Worm (Caenorhabditis elegans) whole organism, L1 larva: ENCODE results near the gene apl-1.

Source experiments
- C16A3.4 ChIP-seq: fragments of 150-350 bp; optimal IDR thresholded peaks from 2 replicates; lab custom pipeline; 2014; ENCODE audit warnings: missing biosample characterization, missing genetic modification characterization
- F16B12.6 ChIP-seq: fragments of 150-350 bp; optimal IDR thresholded peaks from 2 replicates; lab custom pipeline; 2014; ENCODE audit warnings: missing biosample characterization, missing genetic modification characterization
- aha-1 ChIP-seq: fragments of 150-350 bp; optimal IDR thresholded peaks from 2 replicates; lab custom pipeline; 2014; ENCODE audit warnings: missing biosample characterization, missing genetic modification characterization
- aly-2 ChIP-seq: fragments of 150-350 bp; optimal IDR thresholded peaks from 2 replicates; lab custom pipeline; 2014; ENCODE audit warnings: missing biosample characterization, missing genetic modification characterization
- blmp-1 ChIP-seq: fragments of 150-350 bp; optimal IDR thresholded peaks from 2 replicates; lab custom pipeline; 2014; ENCODE audit warnings: missing biosample characterization, missing genetic modification characterization
- ceh-63 ChIP-seq: fragments of 200-800 bp; sonication (Bioruptor generic); optimal IDR thresholded peaks from 2 replicates; lab custom pipeline; 2018; ENCODE audit warnings: mild to moderate bottlenecking, missing genetic modification characterization, missing compliant biosample characterization
- ceh-82 ChIP-seq, 3 experiments: fragments of 150-350 bp in 1 of 3; sonication (generic microtip) in 2 of 3; optimal IDR thresholded peaks; 2 replicates each; lab custom pipeline; 2014 to 2017; ENCODE audit warnings: missing biosample characterization in 3 of 3, missing genetic modification characterization in 3 of 3
- ceh-88 ChIP-seq: fragments of 200-800 bp; sonication (Bioruptor generic); IDR thresholded peaks from 2 replicates; pipeline ENCODE4 v1.3.6; 2022; ENCODE audit warnings: missing genetic modification characterization, missing compliant biosample characterization
- ceh-90 ChIP-seq: sonication (generic microtip); optimal IDR thresholded peaks from 2 replicates; lab custom pipeline; 2016; ENCODE audit warnings: missing genetic modification characterization, missing compliant biosample characterization
- ces-1 ChIP-seq: fragments of 150-350 bp; optimal IDR thresholded peaks from 2 replicates; lab custom pipeline; 2014; ENCODE audit warnings: missing biosample characterization, missing genetic modification reagents, missing genetic modification characterization
- dpl-1 ChIP-seq, 3 experiments: fragments of 150-350 bp in 2 of 3; sonication (generic microtip) in 1 of 3; optimal IDR thresholded peaks; 2 replicates each; lab custom pipeline; 2014 to 2017; ENCODE audit warnings: missing biosample characterization in 3 of 3, missing genetic modification characterization in 3 of 3, missing genetic modification reagents in 3 of 3
- dsc-1 ChIP-seq: sonication (generic microtip); optimal IDR thresholded peaks from 2 replicates; lab custom pipeline; 2016; ENCODE audit warnings: mild to moderate bottlenecking, missing genetic modification characterization, missing compliant biosample characterization
- efl-1 ChIP-seq, 4 experiments: fragments of 150-350 bp; optimal IDR thresholded peaks in 3 of 4; peaks in 1 of 4; 1 replicate in 1 of 4; 2 replicates in 3 of 4; lab custom pipeline; 2014; ENCODE audit warnings: missing biosample characterization in 2 of 4, missing genetic modification characterization in 2 of 4, missing genetic modification reagents in 2 of 4
- egl-13 ChIP-seq: sonication (generic microtip); optimal IDR thresholded peaks from 2 replicates; lab custom pipeline; 2016; ENCODE audit warnings: missing genotype, missing genetic modification reagents, missing genetic modification characterization, missing compliant biosample characterization
- elt-2 ChIP-seq: sonication (generic microtip); optimal IDR thresholded peaks from 2 replicates; lab custom pipeline; 2016; ENCODE audit warnings: missing genetic modification characterization, mild to moderate bottlenecking, inconsistent platforms, missing compliant biosample characterization, missing genetic modification reagents
- elt-3 ChIP-seq, 6 experiments: fragments of 150-350 bp in 1 of 6; sonication (generic microtip); optimal IDR thresholded peaks; 2 replicates each; lab custom pipeline; 2017 to 2018; ENCODE audit warnings: missing biosample characterization in 6 of 6, missing genetic modification characterization in 6 of 6, inconsistent platforms in 1 of 6
- ets-5 ChIP-seq: fragments of 200-800 bp; sonication (Bioruptor generic); IDR thresholded peaks from 2 replicates; pipeline ENCODE4 v1.3.6; 2022; ENCODE audit warnings: missing genetic modification characterization, missing compliant biosample characterization
- fkh-10 ChIP-seq: sonication (generic microtip); optimal IDR thresholded peaks from 2 replicates; lab custom pipeline; 2017; ENCODE audit warnings: missing biosample characterization, missing genetic modification reagents, missing genetic modification characterization
- fkh-8 ChIP-seq: sonication (generic microtip); optimal IDR thresholded peaks from 2 replicates; lab custom pipeline; 2016; ENCODE audit warnings: mild to moderate bottlenecking, missing genetic modification characterization, missing compliant biosample characterization
- hpl-2 ChIP-seq: fragments of 150-350 bp; optimal IDR thresholded peaks from 2 replicates; lab custom pipeline; 2014; ENCODE audit warnings: missing biosample characterization, missing genetic modification reagents, missing genetic modification characterization
- jun-1 ChIP-seq: fragments of 150-350 bp; optimal IDR thresholded peaks from 2 replicates; lab custom pipeline; 2014; ENCODE audit warnings: missing biosample characterization, missing genetic modification reagents, missing genetic modification characterization
- lin-14 ChIP-seq: fragments of 200-800 bp; sonication (Bioruptor generic); optimal IDR thresholded peaks from 2 replicates; lab custom pipeline; 2018; ENCODE audit warnings: mild to moderate bottlenecking, missing genetic modification characterization, moderate library complexity, missing compliant biosample characterization
- lin-35 ChIP-seq, 2 experiments: fragments of 150-350 bp; optimal IDR thresholded peaks; 2 replicates each; lab custom pipeline; 2014; ENCODE audit warnings: missing biosample characterization in 2 of 2, missing genetic modification characterization in 2 of 2, missing genetic modification reagents in 2 of 2
- lir-3 ChIP-seq: sonication (generic microtip); optimal IDR thresholded peaks from 2 replicates; lab custom pipeline; 2016; ENCODE audit warnings: mild to moderate bottlenecking, missing genetic modification characterization, moderate library complexity, missing compliant biosample characterization; ENCODE audit not compliant: poor library complexity
- lsy-2 ChIP-seq, 2 experiments: fragments of 150-350 bp; optimal IDR thresholded peaks; 2 replicates each; lab custom pipeline; 2014; ENCODE audit warnings: missing biosample characterization in 2 of 2, missing genetic modification characterization in 2 of 2
- nhr-11 ChIP-seq: fragments of 150-350 bp; optimal IDR thresholded peaks from 2 replicates; lab custom pipeline; 2014; ENCODE audit warnings: missing biosample characterization, missing genetic modification characterization
- nhr-12 ChIP-seq: sonication (generic microtip); optimal IDR thresholded peaks from 2 replicates; lab custom pipeline; 2017; ENCODE audit warnings: missing biosample characterization, missing genetic modification characterization
- nhr-19 ChIP-seq: fragments of 200-800 bp; sonication (Bioruptor generic); conservative IDR thresholded peaks from 2 replicates; pipeline ENCODE4 v1.3.6; 2022; ENCODE audit warnings: missing genetic modification characterization, missing compliant biosample characterization
- nhr-237 ChIP-seq: fragments of 150-350 bp; optimal IDR thresholded peaks from 2 replicates; lab custom pipeline; 2014; ENCODE audit warnings: missing biosample characterization, missing genetic modification characterization
- nhr-47 ChIP-seq: sonication (generic microtip); optimal IDR thresholded peaks from 2 replicates; lab custom pipeline; 2016; ENCODE audit warnings: mild to moderate bottlenecking, missing genetic modification characterization, moderate library complexity, missing compliant biosample characterization
- nhr-71 ChIP-seq: sonication (generic microtip); optimal IDR thresholded peaks from 2 replicates; lab custom pipeline; 2016; ENCODE audit warnings: mild to moderate bottlenecking, missing genetic modification characterization, moderate library complexity, missing compliant biosample characterization
- nhr-76 ChIP-seq: sonication (generic microtip); optimal IDR thresholded peaks from 2 replicates; lab custom pipeline; 2017; ENCODE audit warnings: missing biosample characterization, missing genetic modification characterization
- nhr-84 ChIP-seq: sonication (generic microtip); optimal IDR thresholded peaks from 2 replicates; lab custom pipeline; 2017; ENCODE audit warnings: missing biosample characterization, missing genetic modification characterization
- nhr-90 ChIP-seq: sonication (generic microtip); optimal IDR thresholded peaks from 2 replicates; lab custom pipeline; 2016; ENCODE audit warnings: mild to moderate bottlenecking, missing genetic modification characterization, missing compliant biosample characterization; ENCODE audit not compliant: poor library complexity
- pag-3 ChIP-seq: sonication (generic microtip); optimal IDR thresholded peaks from 2 replicates; lab custom pipeline; 2017; ENCODE audit warnings: missing genetic modification characterization, mild to moderate bottlenecking, missing compliant biosample characterization, antibody characterized with exemption, borderline replicate concordance; ENCODE audit not compliant: insufficient read depth
- pqm-1 ChIP-seq: sonication (generic microtip); optimal IDR thresholded peaks from 3 replicates; lab custom pipeline; 2017; ENCODE audit warnings: missing biosample characterization, missing genetic modification characterization
- snpc-4 ChIP-seq: fragments of 150-350 bp; optimal IDR thresholded peaks from 2 replicates; lab custom pipeline; 2014; ENCODE audit warnings: missing biosample characterization, missing genetic modification characterization
- snu-23 ChIP-seq: sonication (generic microtip); optimal IDR thresholded peaks from 2 replicates; lab custom pipeline; 2016; ENCODE audit warnings: missing genetic modification characterization, missing compliant biosample characterization
- sox-4 ChIP-seq: sonication (generic microtip); optimal IDR thresholded peaks from 2 replicates; lab custom pipeline; 2016; ENCODE audit warnings: missing genetic modification characterization, missing compliant biosample characterization
- sptf-1 ChIP-seq: fragments of 150-350 bp; optimal IDR thresholded peaks from 2 replicates; lab custom pipeline; 2014; ENCODE audit warnings: missing biosample characterization, missing genetic modification characterization
- sup-37 ChIP-seq: fragments of 200-800 bp; sonication (Bioruptor generic); optimal IDR thresholded peaks from 2 replicates; lab custom pipeline; 2018; ENCODE audit warnings: mild to moderate bottlenecking, missing genetic modification characterization, missing compliant biosample characterization
- swsn-7 ChIP-seq: sonication (generic microtip); optimal IDR thresholded peaks from 2 replicates; lab custom pipeline; 2016; ENCODE audit warnings: missing genetic modification characterization, missing compliant biosample characterization
- tbx-2 ChIP-seq: sonication (generic microtip); optimal IDR thresholded peaks from 2 replicates; lab custom pipeline; 2016; ENCODE audit warnings: missing genetic modification characterization, missing compliant biosample characterization
- tlp-1 ChIP-seq: fragments of 150-350 bp; optimal IDR thresholded peaks from 2 replicates; lab custom pipeline; 2014; ENCODE audit warnings: missing biosample characterization, missing genetic modification characterization
- unc-130 ChIP-seq: fragments of 150-350 bp; optimal IDR thresholded peaks from 2 replicates; lab custom pipeline; 2017; ENCODE audit warnings: missing biosample characterization, missing genetic modification characterization, inconsistent platforms
- unc-30 ChIP-seq: sonication (generic microtip); optimal IDR thresholded peaks from 2 replicates; lab custom pipeline; 2017; ENCODE audit warnings: missing biosample characterization, missing genetic modification characterization
- unc-62 ChIP-seq: fragments of 150-350 bp; optimal IDR thresholded peaks from 2 replicates; lab custom pipeline; 2014; ENCODE audit warnings: missing biosample characterization, missing genetic modification reagents, missing genetic modification characterization
- unc-98 ChIP-seq: fragments of 200-800 bp; sonication (Bioruptor generic); IDR thresholded peaks from 2 replicates; pipeline ENCODE4 v1.3.6; 2022; ENCODE audit warnings: missing genetic modification characterization, missing compliant biosample characterization
- xbp-1 ChIP-seq: sonication (generic microtip); optimal IDR thresholded peaks from 2 replicates; lab custom pipeline; 2016; ENCODE audit warnings: missing genetic modification characterization, missing compliant biosample characterization
- ztf-4 ChIP-seq: fragments of 150-350 bp; optimal IDR thresholded peaks from 2 replicates; lab custom pipeline; 2014; ENCODE audit warnings: missing biosample characterization, missing genetic modification characterization

Gene apl-1

DNA sequence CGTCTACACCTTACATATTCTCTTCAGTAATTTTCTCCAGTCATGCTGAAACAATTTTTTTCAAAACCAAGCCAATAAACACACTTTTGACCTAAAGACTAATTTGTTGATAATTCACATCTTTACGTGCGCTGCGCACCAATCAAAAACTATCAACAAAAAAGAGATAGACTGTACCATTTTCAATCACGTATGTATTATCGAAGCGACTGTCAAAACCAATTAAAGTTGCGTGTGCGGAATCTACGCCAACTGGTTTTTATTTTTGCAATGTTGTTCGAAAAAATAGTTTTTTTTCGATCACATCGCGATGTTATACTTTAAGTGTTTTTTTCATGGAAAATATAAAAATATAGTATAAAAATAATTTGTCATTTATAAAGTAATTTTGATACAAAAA, 37.4 kb downstream of the apl-1 start (continued):
- TF ChIP-seq nhr-71 (peak; percentile 46), nhr-19 (GFP tag; lab: Robert Waterston, UW) (no peak), blmp-1 (tag; lab: Kevin White, UChicago) (peak; percentile 53), snpc-4 (no peak), unc-30 (tag; lab: Kevin White, UChicago) (no peak), nhr-84 (tag; lab: Kevin White, UChicago) (no peak), lin-14 (GFP tag; lab: Kevin White, UChicago) (peak; percentile 68), xbp-1 (tag; lab: Kevin White, UChicago) (peak; percentile 2), unc-62 (GFP tag; lab: Kevin White, UChicago) (no peak), ceh-82 (tag; optimal IDR thresholded peaks at IDR 0.05; lab: Kevin White, UChicago) (no peak), lir-3 (no peak)

DNA sequence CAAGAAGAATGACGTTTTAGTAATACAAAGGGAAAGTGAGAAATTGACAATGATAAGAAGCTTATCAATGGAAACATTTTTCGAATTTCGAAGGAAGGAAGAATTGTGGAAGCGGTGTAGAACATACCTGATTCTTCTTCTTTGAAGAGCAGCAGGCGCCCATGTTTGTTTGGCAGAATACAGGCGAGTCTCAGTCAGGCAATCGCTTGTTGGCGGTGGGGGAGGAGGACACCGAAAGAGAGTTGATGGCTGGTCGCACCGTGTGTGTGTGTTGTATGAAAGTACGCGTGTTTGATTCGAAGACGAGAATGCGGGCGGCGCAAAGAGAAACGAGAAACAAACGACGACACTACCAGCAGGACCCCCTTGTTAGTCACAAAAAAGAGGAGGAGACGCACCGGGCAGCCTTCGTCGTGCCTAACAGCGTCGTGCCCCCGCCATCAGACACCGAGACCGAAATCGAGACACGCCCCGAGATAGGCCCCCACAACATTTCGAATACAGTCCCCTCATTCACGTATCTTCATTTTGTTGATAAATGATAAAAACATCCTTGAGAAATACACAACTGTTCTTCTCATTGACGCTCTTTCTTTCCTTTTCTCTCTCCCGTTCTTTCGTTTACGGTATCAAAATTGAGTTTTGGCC, 38.8 kb downstream of the apl-1 start, which contains the start of gene cal-5:
Gene cal-5 (minus strand): TSS at position 266 of the 648 bp plus-strand sequence.
- TF ChIP-seq tbx-2 = peak; percentile 37
- no peak for TF ChIP-seq unc-130 (tag; lab: Kevin White, UChicago)
- TF ChIP-seq nhr-47 (tag; lab: Kevin White, UChicago) = peak; percentile 26
- no peak for TF ChIP-seq aly-2
- TF ChIP-seq nhr-11 (tag; lab: Kevin White, UChicago) = no peak
- no peak for TF ChIP-seq egl-13 (tag; lab: Kevin White, UChicago)
- no peak for TF ChIP-seq unc-30 (tag; lab: Kevin White, UChicago)
- TF ChIP-seq elt-3 (tag; optimal IDR thresholded peaks at IDR 0.05; lab: Kevin White, UChicago) = peak in 5 of 6 experiments; percentile 8 to 71 (median 51)
- TF ChIP-seq ztf-4 (tag; lab: Kevin White, UChicago) = no peak
- TF ChIP-seq nhr-90 (tag; lab: Kevin White, UChicago) = peak; percentile 50
- no peak for TF ChIP-seq nhr-76
- peak; percentile 44 for TF ChIP-seq snu-23
- 0 out of 2 replicates have a peak, but pooled peaks have one; percentile 10 for TF ChIP-seq nhr-19 (GFP tag; lab: Robert Waterston, UW)
- TF ChIP-seq jun-1 (tag; lab: Kevin White, UChicago) = no peak
- no peak for TF ChIP-seq fkh-8 (tag; lab: Kevin White, UChicago)
- peak; percentile 66 for TF ChIP-seq elt-2 (tag; lab: Kevin White, UChicago)
- TF ChIP-seq pag-3 (tag; lab: Kevin White, UChicago) = no peak
- TF ChIP-seq sup-37 (GFP tag; lab: Kevin White, UChicago) = no peak
- TF ChIP-seq ceh-88 (GFP tag; lab: Robert Waterston, UW) = no peak
- peak; percentile 33 for TF ChIP-seq nhr-237 (tag; lab: Kevin White, UChicago)
- TF ChIP-seq F16B12.6 = no peak
- no peak for TF ChIP-seq ceh-90 (tag; lab: Kevin White, UChicago)
- TF ChIP-seq ets-5 (GFP tag; lab: Robert Waterston, UW) = no peak
- no peak for TF ChIP-seq tlp-1 (tag; lab: Kevin White, UChicago)
- TF ChIP-seq sox-4 (tag; lab: Kevin White, UChicago) = no peak
- no peak for TF ChIP-seq dsc-1
- TF ChIP-seq blmp-1 (tag; lab: Kevin White, UChicago) = peak; percentile 10
- TF ChIP-seq nhr-12 (tag; lab: Kevin White, UChicago) = no peak
- peak; percentile 57 for TF ChIP-seq nhr-71
- TF ChIP-seq unc-98 (GFP tag; lab: Robert Waterston, UW) = no peak
- no peak for TF ChIP-seq sptf-1 (tag; lab: Kevin White, UChicago)
- TF ChIP-seq lin-35 (GFP tag; optimal IDR thresholded peaks at IDR 0.05; lab: Kevin White, UChicago) = no peak
- no peak for TF ChIP-seq C16A3.4 (tag; lab: Kevin White, UChicago)
- no peak for TF ChIP-seq hpl-2 (GFP tag; lab: Kevin White, UChicago)
- TF ChIP-seq efl-1 (optimal IDR thresholded peaks at IDR 0.05; lab: Kevin White, UChicago) = no peak
- peak in 1 of 2 experiments; percentile 71 for TF ChIP-seq efl-1 (GFP tag; optimal IDR thresholded peaks at IDR 0.05 in 1 of 2; lab: Kevin White, UChicago)
- no peak for TF ChIP-seq ces-1 (GFP tag; lab: Kevin White, UChicago)
- TF ChIP-seq swsn-7 (tag; lab: Kevin White, UChicago) = no peak
- TF ChIP-seq dpl-1 (GFP tag; optimal IDR thresholded peaks at IDR 0.05; lab: Kevin White, UChicago) = no peak
- no peak for TF ChIP-seq ceh-63 (GFP tag; lab: Kevin White, UChicago)
- no peak for TF ChIP-seq aha-1 (tag; lab: Kevin White, UChicago)
- peak in 1 of 2 experiments; percentile 6 for TF ChIP-seq lsy-2 (tag; optimal IDR thresholded peaks at IDR 0.05; lab: Kevin White, UChicago)
- no peak for TF ChIP-seq pqm-1
- TF ChIP-seq fkh-10 (GFP tag; lab: Kevin White, UChicago) = no peak
